Worm (Caenorhabditis elegans): ENCODE data around the gene sri-31.

DNA sequence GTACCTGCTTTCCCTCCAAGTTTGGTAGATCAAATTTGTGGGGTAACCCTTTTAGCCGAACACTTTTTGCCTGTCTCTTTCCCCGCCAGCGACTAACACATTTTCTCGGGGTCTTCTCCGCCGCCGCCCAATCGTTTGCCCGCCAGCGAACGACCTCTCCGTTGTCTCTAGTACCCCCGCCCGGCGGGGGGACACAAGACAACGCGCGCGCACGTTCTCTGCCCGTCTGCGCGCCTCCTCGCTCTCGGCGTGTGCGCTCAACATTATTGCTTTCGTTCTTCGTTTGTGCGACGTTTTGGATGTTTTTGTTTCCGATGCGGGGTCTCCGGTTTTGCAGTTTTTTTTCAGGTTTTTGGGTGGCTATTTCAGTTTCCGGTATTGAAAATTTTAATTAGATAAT is 4.7 kb downstream of the sri-31 start:
- no peak for TF ChIP-seq elt-3 (tag; optimal IDR thresholded peaks at IDR 0.05)
- TF ChIP-seq snpc-4 (tag; optimal IDR thresholded peaks at IDR 0.05), result no peak
